Worm (Caenorhabditis elegans) whole organism, young adult: ENCODE measurements around the gene C30G7.2.

Source experiments
- B0336.3 ChIP-seq: fragments of 200-800 bp; sonication (Bioruptor generic); IDR thresholded peaks from 2 replicates; pipeline ENCODE4 v1.3.6; 2022; ENCODE audit warnings: missing genetic modification characterization, missing compliant biosample characterization
- C06A6.2 ChIP-seq: fragments of 200-800 bp; sonication (Bioruptor generic); conservative IDR thresholded peaks from 2 replicates; pipeline ENCODE4 v1.3.6; 2022; ENCODE audit warnings: missing genetic modification characterization, missing compliant biosample characterization
- C17E4.6 ChIP-seq: fragments of 200-800 bp; sonication (Bioruptor generic); IDR thresholded peaks from 2 replicates; pipeline ENCODE4 v1.3.6; 2022; ENCODE audit warnings: missing genetic modification reagents, missing genetic modification characterization, missing compliant biosample characterization
- F23B12.7 ChIP-seq: sonication (generic microtip); optimal IDR thresholded peaks from 2 replicates; lab custom pipeline; 2017; ENCODE audit warnings: missing genetic modification characterization, mild to moderate bottlenecking, missing compliant biosample characterization, antibody characterized with exemption, moderate library complexity; ENCODE audit not compliant: insufficient read depth
- F33H1.4 ChIP-seq: fragments of 200-800 bp; sonication (Bioruptor generic); IDR thresholded peaks from 2 replicates; pipeline ENCODE4 v1.3.6; 2022; ENCODE audit warnings: missing genetic modification reagents, missing genetic modification characterization, missing compliant biosample characterization
- K11D2.4 ChIP-seq: fragments of 200-800 bp; sonication (Bioruptor generic); IDR thresholded peaks from 2 replicates; pipeline ENCODE4 v1.3.6; 2022; ENCODE audit warnings: missing genetic modification reagents, missing genetic modification characterization, missing compliant biosample characterization
- Y53G8AR.9 ChIP-seq: fragments of 200-800 bp; sonication (Bioruptor generic); conservative IDR thresholded peaks from 2 replicates; pipeline ENCODE4 v1.3.6; 2022; ENCODE audit warnings: missing genetic modification reagents, missing genetic modification characterization, missing compliant biosample characterization
- Y56A3A.18 ChIP-seq: fragments of 200-800 bp; sonication (Bioruptor generic); IDR thresholded peaks from 2 replicates; pipeline ENCODE4 v1.3.6; 2022; ENCODE audit warnings: missing genetic modification reagents, missing genetic modification characterization, missing compliant biosample characterization
- Y67H2A.10 ChIP-seq: fragments of 200-800 bp; sonication (Bioruptor generic); conservative IDR thresholded peaks from 2 replicates; pipeline ENCODE4 v1.3.6; 2022; ENCODE audit warnings: missing genetic modification reagents, missing genetic modification characterization, missing compliant biosample characterization
- Y79H2A.3 ChIP-seq: fragments of 200-800 bp; sonication (Bioruptor generic); conservative IDR thresholded peaks from 2 replicates; pipeline ENCODE4 v1.3.6; 2022; ENCODE audit warnings: missing genetic modification reagents, missing genetic modification characterization, missing compliant biosample characterization
- ama-1 ChIP-seq, 3 experiments: fragments of 150-350 bp in 1 of 3; sonication (generic microtip) in 2 of 3; optimal IDR thresholded peaks; 2 replicates each; lab custom pipeline; 2014 to 2018; ENCODE audit warnings: missing biosample characterization in 2 of 3, missing genetic modification characterization in 2 of 3, missing genetic modification reagents in 2 of 3
- attf-5 ChIP-seq: fragments of 200-800 bp; sonication (Bioruptor generic); optimal IDR thresholded peaks from 2 replicates; lab custom pipeline; 2018; ENCODE audit warnings: mild to moderate bottlenecking, missing genetic modification characterization, missing compliant biosample characterization
- bed-1 ChIP-seq: fragments of 200-800 bp; sonication (Bioruptor generic); IDR thresholded peaks from 2 replicates; pipeline ENCODE4 v1.3.6; 2022; ENCODE audit warnings: missing genetic modification reagents, missing genetic modification characterization, missing compliant biosample characterization
- bed-2 ChIP-seq: fragments of 200-800 bp; sonication (Bioruptor generic); IDR thresholded peaks from 2 replicates; pipeline ENCODE4 v1.3.6; 2022; ENCODE audit warnings: missing genetic modification reagents, missing genetic modification characterization, missing compliant biosample characterization
- ceh-79 ChIP-seq: sonication (generic microtip); optimal IDR thresholded peaks from 2 replicates; lab custom pipeline; 2017; ENCODE audit warnings: mild to moderate bottlenecking, missing genetic modification characterization, missing compliant biosample characterization
- ceh-91 ChIP-seq: fragments of 200-800 bp; sonication (Bioruptor generic); IDR thresholded peaks from 2 replicates; pipeline ENCODE4 v1.3.6; 2022; ENCODE audit warnings: missing genetic modification reagents, missing genetic modification characterization, missing compliant biosample characterization
- die-1 ChIP-seq: sonication (generic microtip); optimal IDR thresholded peaks from 2 replicates; lab custom pipeline; 2016; ENCODE audit warnings: missing genotype, mild to moderate bottlenecking, missing genetic modification characterization, missing compliant biosample characterization
- egrh-3 ChIP-seq: fragments of 200-800 bp; sonication (Bioruptor generic); IDR thresholded peaks from 2 replicates; pipeline ENCODE4 v1.3.6; 2022; ENCODE audit warnings: missing genetic modification reagents, missing genetic modification characterization, missing compliant biosample characterization
- ets-4 ChIP-seq: fragments of 200-800 bp; sonication (Bioruptor generic); optimal IDR thresholded peaks from 2 replicates; lab custom pipeline; 2018; ENCODE audit warnings: mild to moderate bottlenecking, missing genetic modification characterization, missing compliant biosample characterization
- fkh-3 ChIP-seq: sonication (generic microtip); optimal IDR thresholded peaks from 2 replicates; lab custom pipeline; 2016; ENCODE audit warnings: mild to moderate bottlenecking, missing genetic modification characterization, missing compliant biosample characterization
- gei-17 ChIP-seq: fragments of 200-800 bp; sonication (Bioruptor generic); optimal IDR thresholded peaks from 2 replicates; lab custom pipeline; 2018; ENCODE audit warnings: mild to moderate bottlenecking, missing genetic modification characterization, missing compliant biosample characterization
- hlh-26 ChIP-seq: fragments of 200-800 bp; sonication (Bioruptor generic); conservative IDR thresholded peaks from 2 replicates; pipeline ENCODE4 v1.3.6; 2022; ENCODE audit warnings: missing genetic modification reagents, missing genetic modification characterization, missing compliant biosample characterization
- hrde-1 ChIP-seq: sonication (generic microtip); optimal IDR thresholded peaks from 2 replicates; lab custom pipeline; 2016; ENCODE audit warnings: missing genetic modification characterization, mild to moderate bottlenecking, missing compliant biosample characterization, moderate library complexity, missing genotype, missing genetic modification reagents, borderline replicate concordance
- hsf-1 ChIP-seq: fragments of 200-800 bp; sonication (Bioruptor generic); IDR thresholded peaks from 2 replicates; pipeline ENCODE4 v1.3.6; 2022; ENCODE audit warnings: missing genetic modification reagents, missing genetic modification characterization, missing compliant biosample characterization
- lin-26 ChIP-seq: fragments of 200-800 bp; sonication (Bioruptor generic); IDR thresholded peaks from 2 replicates; pipeline ENCODE4 v1.3.6; 2022; ENCODE audit warnings: missing genetic modification reagents, missing genetic modification characterization, missing compliant biosample characterization
- lin-35 ChIP-seq, 3 experiments: fragments of 150-350 bp in 2 of 3; sonication (generic microtip) in 1 of 3; optimal IDR thresholded peaks; 2 replicates each; lab custom pipeline; 2014 to 2018; ENCODE audit warnings: missing biosample characterization in 3 of 3, missing genetic modification characterization in 3 of 3, missing genetic modification reagents in 3 of 3
- lsy-27 ChIP-seq: sonication (generic microtip); optimal IDR thresholded peaks from 2 replicates; lab custom pipeline; 2017; ENCODE audit warnings: missing genetic modification characterization, mild to moderate bottlenecking, missing compliant biosample characterization, antibody characterized with exemption, missing genotype, borderline replicate concordance; ENCODE audit not compliant: insufficient read depth
- madf-3 ChIP-seq: fragments of 200-800 bp; sonication (Bioruptor generic); IDR thresholded peaks from 2 replicates; pipeline ENCODE4 v1.3.6; 2022; ENCODE audit warnings: missing genetic modification reagents, missing genetic modification characterization, missing compliant biosample characterization
- madf-8 ChIP-seq: fragments of 200-800 bp; sonication (Bioruptor generic); conservative IDR thresholded peaks from 2 replicates; pipeline ENCODE4 v1.3.6; 2022; ENCODE audit warnings: missing genetic modification reagents, missing genetic modification characterization, missing compliant biosample characterization
- nhr-120 ChIP-seq: fragments of 200-800 bp; sonication (Bioruptor generic); IDR thresholded peaks from 2 replicates; pipeline ENCODE4 v1.3.6; 2022; ENCODE audit warnings: missing genetic modification characterization, missing compliant biosample characterization
- nhr-179 ChIP-seq: sonication (generic microtip); optimal IDR thresholded peaks from 2 replicates; lab custom pipeline; 2016; ENCODE audit warnings: mild to moderate bottlenecking, missing genetic modification characterization, missing compliant biosample characterization
- rcor-1 ChIP-seq: fragments of 200-800 bp; sonication (Bioruptor generic); IDR thresholded peaks from 2 replicates; pipeline ENCODE4 v1.3.6; 2022; ENCODE audit warnings: missing genetic modification reagents, missing genetic modification characterization, missing compliant biosample characterization
- rec-8 ChIP-seq, 2 experiments: sonication (generic microtip); optimal IDR thresholded peaks; 2 replicates each; lab custom pipeline; 2016; ENCODE audit warnings: mild to moderate bottlenecking in 2 of 2, missing genetic modification characterization in 2 of 2, missing genetic modification reagents in 2 of 2, missing genotype in 2 of 2, missing biosample characterization in 1 of 2, missing compliant biosample characterization in 1 of 2, moderate library complexity in 1 of 2
- somi-1 ChIP-seq: fragments of 200-800 bp; sonication (Bioruptor generic); optimal IDR thresholded peaks from 2 replicates; lab custom pipeline; 2018; ENCODE audit warnings: mild to moderate bottlenecking, missing genetic modification characterization, missing compliant biosample characterization
- unc-62 ChIP-seq: fragments of 150-350 bp; optimal IDR thresholded peaks from 2 replicates; lab custom pipeline; 2014; ENCODE audit warnings: missing biosample characterization, missing genetic modification reagents, missing genetic modification characterization
- xnd-1 ChIP-seq: sonication (generic microtip); optimal IDR thresholded peaks from 2 replicates; lab custom pipeline; 2016; ENCODE audit warnings: missing genotype, missing genetic modification reagents, missing genetic modification characterization, missing compliant biosample characterization
- zim-3 ChIP-seq: sonication (generic microtip); optimal IDR thresholded peaks from 2 replicates; lab custom pipeline; 2017; ENCODE audit warnings: mild to moderate bottlenecking, missing genetic modification characterization, moderate library complexity, missing compliant biosample characterization
- ztf-22 ChIP-seq: fragments of 200-800 bp; sonication (Bioruptor generic); optimal IDR thresholded peaks from 2 replicates; lab custom pipeline; 2018; ENCODE audit warnings: mild to moderate bottlenecking, missing genetic modification characterization, moderate library complexity, missing compliant biosample characterization
- ztf-25 ChIP-seq: fragments of 200-800 bp; sonication (Bioruptor generic); IDR thresholded peaks from 2 replicates; pipeline ENCODE4 v1.3.6; 2022; ENCODE audit warnings: missing genetic modification reagents, missing genetic modification characterization, missing compliant biosample characterization

C30G7.2 gene

DNA sequence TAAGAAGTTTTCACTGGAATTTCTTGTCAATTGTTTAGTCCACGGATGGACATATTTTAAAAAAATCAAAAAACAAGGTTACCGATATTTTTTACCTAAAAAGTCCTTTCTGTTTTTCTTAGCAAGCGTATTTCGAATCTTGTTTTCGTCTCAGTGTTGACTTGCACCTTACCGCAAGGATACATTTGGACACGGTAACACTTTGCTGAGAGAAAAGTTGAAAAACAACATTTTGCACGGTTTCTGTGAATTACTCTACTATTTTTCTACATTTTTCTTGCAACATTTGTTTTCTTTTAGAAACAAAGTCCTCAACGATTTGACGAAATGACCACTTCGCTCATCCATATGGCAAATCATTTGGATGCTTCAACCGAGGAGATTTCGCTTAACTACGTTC is 12.8 kb downstream of the C30G7.2 start, which contains the start of gene hil-1:
Gene hil-1 (plus strand): TSS at position 301 of the 400 bp plus-strand sequence.
- TF ChIP-seq die-1 (tag; lab: Kevin White, UChicago) (no peak), ceh-91 (GFP tag; lab: Robert Waterston, UW) (no peak), unc-62 (GFP tag; lab: Kevin White, UChicago) (no peak), nhr-120 (GFP tag; lab: Robert Waterston, UW) (no peak), gei-17 (GFP tag; lab: Kevin White, UChicago) (no peak), zim-3 (tag; lab: Kevin White, UChicago) (no peak), rec-8 (tag; optimal IDR thresholded peaks at IDR 0.05; lab: Kevin White, UChicago) (no peak), ama-1 (optimal IDR thresholded peaks at IDR 0.05; lab: Kevin White, UChicago) (no peak), ama-1 (GFP tag; optimal IDR thresholded peaks at IDR 0.05; lab: Kevin White, UChicago) (no peak), egrh-3 (no peak), Y79H2A.3 (GFP tag; lab: Robert Waterston, UW) (no peak), Y67H2A.10 (GFP tag; lab: Robert Waterston, UW) (no peak), madf-3 (GFP tag; lab: Robert Waterston, UW) (no peak), lin-26 (GFP tag; lab: Robert Waterston, UW) (no peak), bed-1 (GFP tag; lab: Robert Waterston, UW) (no peak), F23B12.7 (tag; lab: Kevin White, UChicago) (no peak)

- TF ChIP-seq egrh-3: no peak
- no peak for TF ChIP-seq B0336.3 (GFP tag; lab: Robert Waterston, UW)
- no peak for TF ChIP-seq rcor-1
- TF ChIP-seq lsy-27 (tag; lab: Kevin White, UChicago): no peak
- no peak for TF ChIP-seq ets-4
- TF ChIP-seq F33H1.4 (GFP tag; lab: Robert Waterston, UW): no peak
- TF ChIP-seq attf-5 (GFP tag; lab: Kevin White, UChicago): no peak
- TF ChIP-seq fkh-3 (tag; lab: Kevin White, UChicago): no peak
- TF ChIP-seq somi-1 (GFP tag; lab: Kevin White, UChicago): no peak
- no peak for TF ChIP-seq bed-2
- no peak for TF ChIP-seq madf-8 (GFP tag; lab: Robert Waterston, UW)
- TF ChIP-seq bed-1 (GFP tag; lab: Robert Waterston, UW): no peak
- no peak for TF ChIP-seq Y53G8AR.9 (GFP tag; lab: Robert Waterston, UW)
- TF ChIP-seq ztf-25 (GFP tag; lab: Robert Waterston, UW): no peak
- TF ChIP-seq K11D2.4: no peak
- no peak for TF ChIP-seq C17E4.6
- no peak for TF ChIP-seq lin-35 (GFP tag; optimal IDR thresholded peaks at IDR 0.05; lab: Kevin White, UChicago)
- no peak for TF ChIP-seq hsf-1 (GFP tag; lab: Robert Waterston, UW)
- no peak for TF ChIP-seq hlh-26 (GFP tag; lab: Robert Waterston, UW)
- no peak for TF ChIP-seq hrde-1
Measured at ce11 chrV:14954633-14955032, 17.9 kb downstream of the C30G7.2 start, which contains the start of gene C30G7.5. C30G7.5 (minus strand) TSS chrV:14954733.

ce11 chrV:14955676-14956075 is 19.0 kb downstream of the C30G7.2 start, which contains the start of gene F02D8.9:
F02D8.9 (minus strand) TSS chrV:14955776.
- TF ChIP-seq ceh-79 (tag; lab: Kevin White, UChicago): no peak
- no peak for TF ChIP-seq unc-62 (GFP tag; lab: Kevin White, UChicago)
- no peak for TF ChIP-seq Y56A3A.18 (GFP tag; lab: Robert Waterston, UW)
- no peak for TF ChIP-seq xnd-1
- TF ChIP-seq Y67H2A.10 (GFP tag; lab: Robert Waterston, UW): no peak
- no peak for TF ChIP-seq C06A6.2 (GFP tag; lab: Robert Waterston, UW)
- TF ChIP-seq lsy-27 (tag; lab: Kevin White, UChicago): no peak
- TF ChIP-seq nhr-179 (tag; lab: Kevin White, UChicago): no peak
- TF ChIP-seq ztf-22 (GFP tag; lab: Kevin White, UChicago): no peak
